Worm (Caenorhabditis elegans): ENCODE results near the gene drd-50.

DNA sequence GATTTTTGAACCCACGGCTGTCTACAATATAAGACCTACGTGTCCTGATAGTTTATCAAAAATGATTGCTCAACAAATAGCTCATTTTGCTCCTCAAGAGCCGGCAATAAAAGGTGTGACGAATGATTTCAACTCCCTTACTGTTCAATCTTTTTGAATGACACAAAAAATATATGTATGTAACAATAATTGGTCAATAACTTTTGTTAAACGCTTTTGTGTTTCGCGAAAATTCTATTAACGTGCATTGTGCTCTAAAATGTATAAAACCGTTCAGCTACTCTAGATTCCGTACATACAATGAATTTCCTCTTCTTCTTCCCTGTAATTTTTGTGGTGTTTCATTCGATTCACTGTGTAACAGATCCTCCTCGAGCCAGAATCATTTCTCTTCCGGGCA lies 38.0 kb upstream of the drd-50 start, which contains the start of gene C35B1.4:
- no peak for TF ChIP-seq cebp-1 (GFP tag; IDR thresholded peaks at IDR 0.05)
- no peak for TF ChIP-seq cebp-1 (tag; optimal IDR thresholded peaks at IDR 0.05)
- no peak for TF ChIP-seq madf-10 (tag; optimal IDR thresholded peaks at IDR 0.05)
- no peak for TF ChIP-seq tbx-9 (tag; optimal IDR thresholded peaks at IDR 0.05; ENCODE audit: borderline replicate concordance)
